Fruit fly (Drosophila melanogaster): Measurements from ENCODE around the gene Ns3.
A peak's percentile ranks its signal among the peaks of the same experiment; 100 is the strongest.

Ns3 gene

dm6 chrX:1476848-1477247, 12.8 kb upstream of the Ns3 start, which contains the start of the genes Rab27 and mei-38 (continued):
- TF ChIP-seq CG7357 (GFP tag; IDR thresholded peaks at IDR 0.05) (no peak), CG13287 (GFP tag; IDR thresholded peaks at IDR 0.05; ENCODE audit: partially characterized antibody) (peak; percentile 80), CG11723 (GFP tag; optimal IDR thresholded peaks at IDR 0.05) (no peak), cato (GFP tag; optimal IDR thresholded peaks at IDR 0.05; ENCODE audit: borderline replicate concordance) (no peak), CG15601 (tag; optimal IDR thresholded peaks at IDR 0.05) (no peak), CG7372 (GFP tag; IDR thresholded peaks at IDR 0.05) (no peak), Elba2 (GFP tag; optimal IDR thresholded peaks at IDR 0.05) (no peak), CG15479 (GFP tag; optimal IDR thresholded peaks at IDR 0.05) (no peak), chif (GFP tag; optimal IDR thresholded peaks at IDR 0.05) (no peak), CG42726 (GFP tag; IDR thresholded peaks at IDR 0.05; ENCODE audit: partially characterized antibody) (peak; percentile 72), H2.0 (GFP tag; IDR thresholded peaks at IDR 0.05) (no peak), Dad (GFP tag; optimal IDR thresholded peaks at IDR 0.05) (no peak), CG10959 (GFP tag; IDR thresholded peaks at IDR 0.05) (no peak), Nf-YC (tag; optimal IDR thresholded peaks at IDR 0.05) (no peak), wek (GFP tag; optimal IDR thresholded peaks at IDR 0.05) (no peak), YL-1 (GFP tag; optimal IDR thresholded peaks at IDR 0.05) (no peak), CG15011 (GFP tag; optimal IDR thresholded peaks at IDR 0.05) (no peak), CG6689 (GFP tag; IDR thresholded peaks at IDR 0.05) (no peak), CG2202 (tag; optimal IDR thresholded peaks at IDR 0.05) (no peak), CG1792 (GFP tag; optimal IDR thresholded peaks at IDR 0.05) (peak; percentile 23), ewg (GFP tag; optimal IDR thresholded peaks at IDR 0.05) (peak; percentile 68), stc (GFP tag; IDR thresholded peaks at IDR 0.05) (no peak), pfk (GFP tag; optimal IDR thresholded peaks at IDR 0.05) (no peak), MTF-1 (GFP tag; optimal IDR thresholded peaks at IDR 0.05; ENCODE audit: borderline replicate concordance) (no peak), E2f1 (GFP tag; IDR thresholded peaks at IDR 0.05) (peak; percentile 27; the same call in 1 of the 2 replicates), MESR4 (GFP tag; optimal IDR thresholded peaks at IDR 0.05) (no peak), CG17568 (GFP tag; optimal IDR thresholded peaks at IDR 0.05) (no peak), CG15696 (tag; optimal IDR thresholded peaks at IDR 0.05) (no peak), CG7556 (GFP tag; optimal IDR thresholded peaks at IDR 0.05) (no peak), bsh (GFP tag; optimal IDR thresholded peaks at IDR 0.05) (no peak), CG12942 (GFP tag; optimal IDR thresholded peaks at IDR 0.05) (no peak), toy (GFP tag; IDR thresholded peaks at IDR 0.05) (no peak), CG4404 (GFP tag; IDR thresholded peaks at IDR 0.05) (no peak; the same call in 1 of the 2 replicates), twi (tag; optimal IDR thresholded peaks at IDR 0.05) (no peak), trh (GFP tag; optimal IDR thresholded peaks at IDR 0.05) (no peak), ttk (GFP tag; IDR thresholded peaks at IDR 0.05) (no peak), CrebB (tag; optimal IDR thresholded peaks at IDR 0.05) (no peak), ro (GFP tag; IDR thresholded peaks at IDR 0.05) (no peak), Mrtf (GFP tag; IDR thresholded peaks at IDR 0.05) (no peak), CG31224 (GFP tag; IDR thresholded peaks at IDR 0.05) (no peak), salm (tag; optimal IDR thresholded peaks at IDR 0.05) (no peak), crol (GFP tag; IDR thresholded peaks at IDR 0.05) (no peak), CG13424 (tag; optimal IDR thresholded peaks at IDR 0.05) (no peak), bbx (GFP tag; IDR thresholded peaks at IDR 0.05; ENCODE audit: partially characterized antibody) (peak; percentile 65; the same call in 1 of the 2 replicates), NC2β (GFP tag; optimal IDR thresholded peaks at IDR 0.05) (no peak), CG8388 (GFP tag; optimal IDR thresholded peaks at IDR 0.05) (no peak), cwo (GFP tag; optimal IDR thresholded peaks at IDR 0.05) (no peak), CG14667 (GFP tag; IDR thresholded peaks at IDR 0.05) (no peak), CG12744 (GFP tag; optimal IDR thresholded peaks at IDR 0.05) (no peak), CG3995 (GFP tag; optimal IDR thresholded peaks at IDR 0.05) (no peak), mld (GFP tag; IDR thresholded peaks at IDR 0.05; ENCODE audit: partially characterized antibody) (no peak; the same call in 2 of the 3 replicates)

Data from whole organism, embryonic.